Worm (Caenorhabditis elegans): Measurements from ENCODE around the gene nas-31.

The nas-31 gene

ce11 chrV:10890980-10891379 is 30.7 kb downstream of the nas-31 start, which contains the start of gene F32D8.12 (continued):
- TF ChIP-seq lin-35 (GFP tag; optimal IDR thresholded peaks at IDR 0.05) (peak; percentile 23 to 59), mef-2 (tag; optimal IDR thresholded peaks at IDR 0.05) (no peak), hlh-17 (GFP tag; optimal IDR thresholded peaks at IDR 0.05; ENCODE audit: borderline replicate concordance) (no peak), dpl-1 (GFP tag; optimal IDR thresholded peaks at IDR 0.05) (peak in 2 of 3 experiments; percentile 11 to 17), nhr-11 (tag; optimal IDR thresholded peaks at IDR 0.05) (no peak), nhr-28 (tag; optimal IDR thresholded peaks at IDR 0.05) (no peak), tlp-1 (tag; optimal IDR thresholded peaks at IDR 0.05) (no peak), hpl-2 (GFP tag; optimal IDR thresholded peaks at IDR 0.05) (no peak), nhr-77 (tag; optimal IDR thresholded peaks at IDR 0.05) (no peak), lir-3 (tag; optimal IDR thresholded peaks at IDR 0.05; ENCODE audit: poor library complexity) (peak; percentile 18), tbx-2 (tag; optimal IDR thresholded peaks at IDR 0.05) (no peak), rnt-1 (tag; optimal IDR thresholded peaks at IDR 0.05) (peak; percentile 37), fos-1 (tag; optimal IDR thresholded peaks at IDR 0.05) (no peak)

- TF ChIP-seq nhr-19 (GFP tag; conservative IDR thresholded peaks at IDR 0.05) (peak; percentile 9; the same call in 1 of the 2 replicates), nhr-76 (tag; optimal IDR thresholded peaks at IDR 0.05) (no peak)
Observed at ce11 chrV:10889774-10890173, 31.9 kb downstream of the nas-31 start.

ce11 chrV:10889036-10889435 is 32.6 kb downstream of the nas-31 start, which contains the start of gene F32D8.11:
TSS of gene F32D8.11 (minus strand) at chrV:10889136.
- no peak for TF ChIP-seq nhr-76 (tag; optimal IDR thresholded peaks at IDR 0.05)
- no peak for TF ChIP-seq efl-1 (optimal IDR thresholded peaks at IDR 0.05)
- peak in 1 of 2 experiments; percentile 83 for TF ChIP-seq efl-1 (GFP tag; optimal IDR thresholded peaks at IDR 0.05 in 1 of 2)

ce11 chrV:10888153-10888552 is 33.5 kb downstream of the nas-31 start:
- TF ChIP-seq ztf-4 (tag; optimal IDR thresholded peaks at IDR 0.05) (no peak), tbx-2 (tag; optimal IDR thresholded peaks at IDR 0.05) (no peak), unc-30 (tag; optimal IDR thresholded peaks at IDR 0.05) (no peak), nhr-90 (tag; optimal IDR thresholded peaks at IDR 0.05; ENCODE audit: poor library complexity) (no peak), dsc-1 (tag; optimal IDR thresholded peaks at IDR 0.05) (peak; percentile 56), hlh-4 (tag; optimal IDR thresholded peaks at IDR 0.05) (no peak), aly-2 (tag; optimal IDR thresholded peaks at IDR 0.05) (peak; percentile 48), ets-5 (GFP tag; IDR thresholded peaks at IDR 0.05) (no peak), zip-4 (GFP tag; optimal IDR thresholded peaks at IDR 0.05) (no peak), mab-9 (GFP tag; IDR thresholded peaks at IDR 0.05) (no peak)

- TF ChIP-seq hpl-2 (GFP tag; optimal IDR thresholded peaks at IDR 0.05), result no peak
- peak; percentile 15 for TF ChIP-seq ama-1 (optimal IDR thresholded peaks at IDR 0.05)
- TF ChIP-seq nhr-28 (tag; optimal IDR thresholded peaks at IDR 0.05), result no peak
- no peak for TF ChIP-seq mdl-1 (tag; optimal IDR thresholded peaks at IDR 0.05)
- no peak for TF ChIP-seq irx-1 (tag; optimal IDR thresholded peaks at IDR 0.05)
- no peak for TF ChIP-seq dpl-1 (GFP tag; optimal IDR thresholded peaks at IDR 0.05)
- no peak for TF ChIP-seq hlh-17 (GFP tag; optimal IDR thresholded peaks at IDR 0.05; ENCODE audit: borderline replicate concordance)
- TF ChIP-seq dsc-1 (tag; optimal IDR thresholded peaks at IDR 0.05), result no peak
- no peak for TF ChIP-seq vab-15 (tag; optimal IDR thresholded peaks at IDR 0.05)
- TF ChIP-seq sptf-1 (tag; optimal IDR thresholded peaks at IDR 0.05), result no peak
- TF ChIP-seq nhr-77 (tag; optimal IDR thresholded peaks at IDR 0.05), result no peak
- no peak for TF ChIP-seq lin-14 (GFP tag; optimal IDR thresholded peaks at IDR 0.05)
- no peak for TF ChIP-seq fos-1 (tag; optimal IDR thresholded peaks at IDR 0.05)
- TF ChIP-seq lin-39 (tag; optimal IDR thresholded peaks at IDR 0.05), result no peak
- no peak for TF ChIP-seq snu-23 (GFP tag; optimal IDR thresholded peaks at IDR 0.05)
- TF ChIP-seq mep-1 (tag; optimal IDR thresholded peaks at IDR 0.05), result no peak
- TF ChIP-seq egl-13 (tag; optimal IDR thresholded peaks at IDR 0.05), result no peak
- TF ChIP-seq ceh-82 (tag; optimal IDR thresholded peaks at IDR 0.05), result no peak
- TF ChIP-seq pag-3 (tag; optimal IDR thresholded peaks at IDR 0.05; ENCODE audit: borderline replicate concordance, insufficient read depth), result no peak
- TF ChIP-seq lsy-2 (tag; optimal IDR thresholded peaks at IDR 0.05), result peak in 1 of 2 experiments; percentile 3
- TF ChIP-seq mab-9 (GFP tag; IDR thresholded peaks at IDR 0.05), result no peak
- no peak for TF ChIP-seq nhr-11 (tag; optimal IDR thresholded peaks at IDR 0.05)
- TF ChIP-seq C34B4.2 (tag; optimal IDR thresholded peaks at IDR 0.05), result no peak
- TF ChIP-seq grh-1 (GFP tag; IDR thresholded peaks at IDR 0.05), result no peak
- TF ChIP-seq sox-4 (tag; optimal IDR thresholded peaks at IDR 0.05), result no peak
- TF ChIP-seq aly-2 (tag; optimal IDR thresholded peaks at IDR 0.05), result no peak
- no peak for TF ChIP-seq Y116A8C.19 (tag; optimal IDR thresholded peaks at IDR 0.05; ENCODE audit: borderline replicate concordance)
- TF ChIP-seq zip-4 (GFP tag; optimal IDR thresholded peaks at IDR 0.05), result no peak
- TF ChIP-seq ceh-88 (GFP tag; IDR thresholded peaks at IDR 0.05), result no peak
Observed at ce11 chrV:10887564-10887963, 34.1 kb downstream of the nas-31 start.

Measured in whole organism, L1 larva.